Worm (Caenorhabditis elegans) whole organism, L4/young adult: ENCODE results near the gene npp-20.

Experiments
- W03F9.2 ChIP-seq: fragments of 150-350 bp; optimal IDR thresholded peaks from 2 replicates; lab custom pipeline; 2014; ENCODE audit warnings: missing biosample characterization, missing genetic modification characterization
- dao-5 ChIP-seq: sonication (generic microtip); optimal IDR thresholded peaks from 2 replicates; lab custom pipeline; 2016; ENCODE audit warnings: missing genotype, missing genetic modification characterization, moderate library complexity, missing compliant biosample characterization
- him-1 ChIP-seq: sonication (generic microtip); optimal IDR thresholded peaks from 2 replicates; lab custom pipeline; 2016; ENCODE audit warnings: missing genotype, missing genetic modification reagents, missing genetic modification characterization, missing compliant biosample characterization

Gene npp-20

ce11 chrIV:1496017-1496678, at the start of gene npp-20:
TSS of gene npp-20 (minus strand) at chrIV:1496022.
- TF ChIP-seq him-1 (no peak), dao-5 (no peak), W03F9.2 (tag; lab: Kevin White, UChicago) (no peak)

- no peak for TF ChIP-seq W03F9.2 (tag; lab: Kevin White, UChicago)
- no peak for TF ChIP-seq him-1
- TF ChIP-seq dao-5, result no peak
Observed at ce11 chrIV:1536316-1536715, 40.5 kb upstream of the npp-20 start, which contains the start of gene K03H6.5. TSS of gene K03H6.5 (minus strand) at chrIV:1536416.

- TF ChIP-seq W03F9.2 (tag; lab: Kevin White, UChicago) (no peak), dao-5 (no peak), him-1 (no peak)
Observed at ce11 chrIV:1523418-1523817, 27.6 kb upstream of the npp-20 start, which contains the start of gene K03H6.1. TSS of gene K03H6.1 (plus strand) at chrIV:1523718.

- TF ChIP-seq W03F9.2 (tag; lab: Kevin White, UChicago), result no peak
- TF ChIP-seq dao-5, result no peak
- no peak for TF ChIP-seq him-1
Observed at ce11 chrIV:1522358-1522757, 26.5 kb upstream of the npp-20 start.

- TF ChIP-seq him-1 (no peak), dao-5 (no peak), W03F9.2 (tag; lab: Kevin White, UChicago) (no peak)
Observed at ce11 chrIV:1521224-1521623, 25.4 kb upstream of the npp-20 start, which contains the start of gene K03H6.4. TSS of gene K03H6.4 (minus strand) at chrIV:1521324.

ce11 chrIV:1516527-1516926, 20.7 kb upstream of the npp-20 start, which contains the start of gene clec-172:
TSS of gene clec-172 (minus strand) at chrIV:1516627.
- TF ChIP-seq dao-5 (no peak), W03F9.2 (tag; lab: Kevin White, UChicago) (no peak), him-1 (no peak)

- TF ChIP-seq him-1 (no peak), W03F9.2 (tag; lab: Kevin White, UChicago) (no peak), dao-5 (no peak)
Observed at ce11 chrIV:1515891-1516290, 20.1 kb upstream of the npp-20 start.

- TF ChIP-seq him-1 (no peak), W03F9.2 (tag; lab: Kevin White, UChicago) (no peak), dao-5 (no peak)
Observed at ce11 chrIV:1514415-1514814, 18.6 kb upstream of the npp-20 start.

ce11 chrIV:1512944-1513343, 17.1 kb upstream of the npp-20 start:
- TF ChIP-seq dao-5, result no peak
- TF ChIP-seq him-1, result no peak
- TF ChIP-seq W03F9.2 (tag; lab: Kevin White, UChicago), result no peak

- TF ChIP-seq him-1, result no peak
- TF ChIP-seq W03F9.2 (tag; lab: Kevin White, UChicago), result no peak
- TF ChIP-seq dao-5, result no peak
Observed at ce11 chrIV:1510241-1510640, 14.4 kb upstream of the npp-20 start, which contains the start of gene txt-4. TSS of gene txt-4 (plus strand) at chrIV:1510564.

- TF ChIP-seq W03F9.2 (tag; lab: Kevin White, UChicago) (no peak), him-1 (no peak), dao-5 (no peak)
Observed at ce11 chrIV:1497448-1497847, 1.6 kb upstream of the npp-20 start, which contains the start of gene hxk-3. TSS of gene hxk-3 (plus strand) at chrIV:1497626.

ce11 chrIV:1496679-1497033, 834 bp upstream of the npp-20 start:
- TF ChIP-seq dao-5, result no peak
- no peak for TF ChIP-seq him-1
- no peak for TF ChIP-seq W03F9.2 (tag; lab: Kevin White, UChicago)

ce11 chrIV:1484968-1485474, 10.8 kb downstream of the npp-20 start, which contains the start of gene Y77E11A.16:
TSS of gene Y77E11A.16 (plus strand) at chrIV:1485424.
- TF ChIP-seq him-1, result no peak

ce11 chrIV:1478649-1479048, 17.2 kb downstream of the npp-20 start:
- no peak for TF ChIP-seq dao-5
- TF ChIP-seq him-1, result no peak
- TF ChIP-seq W03F9.2 (tag; lab: Kevin White, UChicago), result no peak

- no peak for TF ChIP-seq dao-5
- no peak for TF ChIP-seq him-1
- no peak for TF ChIP-seq W03F9.2 (tag; lab: Kevin White, UChicago)
Observed at ce11 chrIV:1475009-1475408, 20.8 kb downstream of the npp-20 start, which contains the start of gene Y77E11A.12. TSS of gene Y77E11A.12 (minus strand) at chrIV:1475109.
